Fruit fly (Drosophila melanogaster): ENCODE results near the gene CG32277.

dm6 chr3L:3206263-3206662, 1.0 kb upstream of the CG32277 start, which contains the start of gene CG33160:
- no peak for TF ChIP-seq lola (GFP tag; optimal IDR thresholded peaks at IDR 0.05)
- no peak for TF ChIP-seq fru (GFP tag; optimal IDR thresholded peaks at IDR 0.05)
- no peak for TF ChIP-seq OdsH (GFP tag; optimal IDR thresholded peaks at IDR 0.05)
- TF ChIP-seq jim (GFP tag; optimal IDR thresholded peaks at IDR 0.05): no peak
- TF ChIP-seq Hr83 (GFP tag; optimal IDR thresholded peaks at IDR 0.05; ENCODE audit: poor library complexity, severe bottlenecking): no peak
- TF ChIP-seq ey (GFP tag; optimal IDR thresholded peaks at IDR 0.05): no peak
- TF ChIP-seq usp (GFP tag; optimal IDR thresholded peaks at IDR 0.05): no peak
- no peak for TF ChIP-seq pan (optimal IDR thresholded peaks at IDR 0.05)
- no peak for TF ChIP-seq Dfd (GFP tag; optimal IDR thresholded peaks at IDR 0.05)
- no peak for TF ChIP-seq N (GFP tag; optimal IDR thresholded peaks at IDR 0.05)
- TF ChIP-seq Hnf4 (GFP tag; optimal IDR thresholded peaks at IDR 0.05): no peak
- no peak for TF ChIP-seq tai (GFP tag; optimal IDR thresholded peaks at IDR 0.05)
- no peak for TF ChIP-seq Vsx2 (GFP tag; optimal IDR thresholded peaks at IDR 0.05; ENCODE audit: partially characterized antibody)

All from whole organism, wandering third instar larva.